Worm (Caenorhabditis elegans) whole organism, L4/young adult: ENCODE measurements around the gene fbxa-18.

Experiments used
- dao-5 ChIP-seq: sonication (generic microtip); optimal IDR thresholded peaks from 2 replicates; lab custom pipeline; 2016; ENCODE audit warnings: missing genotype, missing genetic modification characterization, moderate library complexity, missing compliant biosample characterization
- him-1 ChIP-seq: sonication (generic microtip); optimal IDR thresholded peaks from 2 replicates; lab custom pipeline; 2016; ENCODE audit warnings: missing genotype, missing genetic modification reagents, missing genetic modification characterization, missing compliant biosample characterization

DNA sequence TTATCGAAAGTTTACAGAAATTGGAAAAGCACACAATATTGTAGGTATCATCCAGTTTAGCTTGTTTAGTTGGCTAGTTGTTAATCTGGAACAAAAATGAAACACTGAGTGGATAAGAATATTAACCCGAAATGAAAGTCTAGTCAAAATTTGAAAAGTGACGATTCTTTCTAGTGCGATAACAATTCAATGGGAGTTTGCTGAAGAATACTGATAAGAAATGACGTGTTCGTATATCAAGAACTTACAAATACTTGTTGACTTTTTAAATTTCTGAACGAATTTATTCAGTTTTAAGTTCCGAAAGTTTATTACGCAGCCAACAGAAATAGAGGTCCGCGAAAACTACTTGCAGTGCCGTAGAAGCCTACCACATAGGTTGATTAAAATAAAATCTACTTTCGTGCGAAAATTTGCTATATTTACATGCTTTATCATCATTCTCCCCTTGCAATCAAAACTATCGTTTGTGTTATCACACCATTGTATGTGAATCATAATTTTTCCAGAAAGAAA lies 653 bp downstream of the fbxa-18 start, which contains the start of gene fbxa-88:
- TF ChIP-seq him-1 (no peak), dao-5 (tag; lab: Kevin White, UChicago) (no peak)
